Fruit fly (Drosophila melanogaster) whole organism, embryonic: ENCODE results near the gene Ctr1B.
A peak's percentile ranks its signal among the peaks of the same experiment; 100 is the strongest.

Source experiments
- CG10366 ChIP-seq: fragments of 200-800 bp; sonication (Bioruptor generic); IDR thresholded peaks from 2 replicates; pipeline ENCODE4 v1.3.6; 2022; ENCODE audit warnings: missing biosample characterization, missing genetic modification characterization
- CG11456 ChIP-seq: fragments of 200-800 bp; sonication (Bioruptor generic); IDR thresholded peaks from 3 replicates; pipeline ENCODE4 v1.3.6; 2022; ENCODE audit warnings: missing biosample characterization, missing genetic modification characterization
- CG11560 ChIP-seq: fragments of 200-800 bp; sonication (Bioruptor generic); IDR thresholded peaks from 3 replicates; pipeline ENCODE4 v1.3.6; 2022; ENCODE audit warnings: missing biosample characterization, missing genetic modification characterization
- CG12659 ChIP-seq: fragments of 200-800 bp; sonication (Bioruptor generic); optimal IDR thresholded peaks from 3 replicates; lab custom pipeline; 2017; ENCODE audit warnings: mild to moderate bottlenecking, missing biosample characterization, missing genetic modification reagents, missing genetic modification characterization
- CG12744 ChIP-seq: fragments of 200-800 bp; sonication (Bioruptor generic); optimal IDR thresholded peaks from 2 replicates; lab custom pipeline; 2016; ENCODE audit warnings: missing biosample characterization, missing genetic modification characterization
- CG15011 ChIP-seq: fragments of 200-800 bp; sonication (Bioruptor generic); optimal IDR thresholded peaks from 3 replicates; lab custom pipeline; 2018; ENCODE audit warnings: missing biosample characterization, mild to moderate bottlenecking, missing genetic modification characterization
- CG15696 ChIP-seq: fragments of 200-800 bp; sonication (Bioruptor generic); optimal IDR thresholded peaks from 2 replicates; lab custom pipeline; 2019; ENCODE audit warnings: missing biosample characterization, mild to moderate bottlenecking, missing genetic modification characterization, moderate library complexity
- CG2889 ChIP-seq: fragments of 200-800 bp; sonication (Bioruptor generic); IDR thresholded peaks from 3 replicates; pipeline ENCODE4 v1.3.6; 2022; ENCODE audit warnings: missing biosample characterization, missing genetic modification characterization
- CG30020 ChIP-seq: fragments of 200-800 bp; optimal IDR thresholded peaks from 2 replicates; lab custom pipeline; 2019; ENCODE audit warnings: missing biosample characterization, mild to moderate bottlenecking, missing genetic modification characterization, moderate library complexity
- CG34422 ChIP-seq: fragments of 200-800 bp; sonication (Bioruptor generic); IDR thresholded peaks from 3 replicates; pipeline ENCODE4 v1.3.6; 2022; ENCODE audit warnings: missing biosample characterization, missing genetic modification characterization
- CG43689 ChIP-seq: fragments of 200-800 bp; sonication (Bioruptor generic); IDR thresholded peaks from 2 replicates; pipeline ENCODE4 v1.3.6; 2022; ENCODE audit warnings: missing biosample characterization, missing genetic modification characterization
- CG4730 ChIP-seq: fragments of 200-800 bp; sonication (Bioruptor generic); IDR thresholded peaks from 2 replicates; pipeline ENCODE4 v1.3.6; 2022; ENCODE audit warnings: missing biosample characterization, missing genetic modification characterization
- CG8290 ChIP-seq, 3 experiments: fragments of 200-800 bp; sonication (Bioruptor generic); optimal IDR thresholded peaks; 2 replicates each; lab custom pipeline; 2016 to 2019; ENCODE audit warnings: missing biosample characterization in 3 of 3, missing genetic modification characterization in 3 of 3, mild to moderate bottlenecking in 2 of 3, moderate library complexity in 1 of 3
- CG8478 ChIP-seq: fragments of >200 bp; optimal IDR thresholded peaks from 2 replicates; lab custom pipeline; 2018
- CG8765 ChIP-seq: fragments of 200-800 bp; sonication (Bioruptor generic); IDR thresholded peaks from 2 replicates; pipeline ENCODE4 v1.3.6; 2022; ENCODE audit warnings: missing biosample characterization, missing genetic modification characterization
- Camta ChIP-seq: fragments of 200-800 bp; sonication (Bioruptor generic); optimal IDR thresholded peaks from 2 replicates; lab custom pipeline; 2016; ENCODE audit warnings: missing biosample characterization, missing genetic modification characterization
- Chrac-16 ChIP-seq: fragments of 200-800 bp; sonication (Bioruptor generic); optimal IDR thresholded peaks from 3 replicates; lab custom pipeline; 2016; ENCODE audit warnings: missing biosample characterization, missing genetic modification characterization
- D19A ChIP-seq: fragments of 200-800 bp; optimal IDR thresholded peaks from 3 replicates; lab custom pipeline; 2019; ENCODE audit warnings: missing biosample characterization, mild to moderate bottlenecking, missing genetic modification characterization, moderate library complexity
- Dfd ChIP-seq, 2 experiments: fragments of >200 bp; optimal IDR thresholded peaks; 2 replicates each; lab custom pipeline; 2017; ENCODE audit warnings: missing biosample characterization in 2 of 2, missing genetic modification characterization in 2 of 2
- Dip3 ChIP-seq: fragments of 200-800 bp; sonication (Bioruptor generic); optimal IDR thresholded peaks from 3 replicates; lab custom pipeline; 2016; ENCODE audit warnings: missing biosample characterization, missing genetic modification characterization
- Hr51 ChIP-seq, 2 experiments: fragments of 200-800 bp; sonication (Bioruptor generic); optimal IDR thresholded peaks; 2 replicates in 1 of 2; 3 replicates in 1 of 2; lab custom pipeline; 2016 to 2018; ENCODE audit warnings: missing biosample characterization in 2 of 2, missing genetic modification characterization in 2 of 2, mild to moderate bottlenecking in 1 of 2, moderate library complexity in 1 of 2
- Hr78 ChIP-seq, 2 experiments: fragments of 200-800 bp in 1 of 2; fragments of >200 bp in 1 of 2; sonication (Bioruptor generic) in 1 of 2; optimal IDR thresholded peaks; 2 replicates each; lab custom pipeline; 2017 to 2019; ENCODE audit warnings: missing biosample characterization in 2 of 2, missing genetic modification characterization in 2 of 2, mild to moderate bottlenecking in 1 of 2, moderate library complexity in 1 of 2
- Kr ChIP-seq: fragments of 200-800 bp; sonication (Bioruptor generic); optimal IDR thresholded peaks from 2 replicates; lab custom pipeline; 2017; ENCODE audit warnings: missing biosample characterization, mild to moderate bottlenecking, missing genetic modification characterization
- Lim3 ChIP-seq: fragments of 200-800 bp; sonication (Bioruptor generic); IDR thresholded peaks from 2 replicates; pipeline ENCODE4 v1.3.6; 2022; ENCODE audit warnings: missing biosample characterization, missing genetic modification characterization
- Mad ChIP-seq: fragments of 200-800 bp; sonication (Bioruptor generic); optimal IDR thresholded peaks from 2 replicates; lab custom pipeline; 2016; ENCODE audit warnings: missing biosample characterization, missing genetic modification characterization
- Max ChIP-seq: fragments of 200-800 bp; sonication (Bioruptor generic); optimal IDR thresholded peaks from 2 replicates; lab custom pipeline; 2016; ENCODE audit warnings: missing biosample characterization, mild to moderate bottlenecking, missing genetic modification characterization
- NFAT ChIP-seq: fragments of 200-800 bp; sonication (Bioruptor generic); IDR thresholded peaks from 2 replicates; pipeline ENCODE4 v1.3.6; 2022; ENCODE audit warnings: missing biosample characterization, missing genetic modification characterization
- Nf-YC ChIP-seq: fragments of 200-800 bp; optimal IDR thresholded peaks from 3 replicates; lab custom pipeline; 2019; ENCODE audit warnings: missing biosample characterization, mild to moderate bottlenecking, missing genetic modification characterization, moderate library complexity
- Ptx1 ChIP-seq: fragments of 200-800 bp; sonication (Bioruptor generic); IDR thresholded peaks from 2 replicates; pipeline ENCODE4 v1.3.6; 2022; ENCODE audit warnings: missing biosample characterization, missing genetic modification characterization
- Rfx ChIP-seq: fragments of 200-800 bp; sonication (Bioruptor generic); IDR thresholded peaks from 2 replicates; pipeline ENCODE4 v1.3.6; 2022; ENCODE audit warnings: missing biosample characterization, missing genetic modification characterization
- Sox100B ChIP-seq: fragments of 200-800 bp; sonication (Bioruptor generic); optimal IDR thresholded peaks from 3 replicates; lab custom pipeline; 2018; ENCODE audit warnings: missing biosample characterization, mild to moderate bottlenecking, missing genetic modification characterization
- Sry-β ChIP-seq: fragments of 200-800 bp; sonication (Bioruptor generic); optimal IDR thresholded peaks from 2 replicates; lab custom pipeline; 2018; ENCODE audit warnings: missing biosample characterization, mild to moderate bottlenecking, missing genetic modification characterization, moderate library complexity
- Xbp1 ChIP-seq: fragments of 200-800 bp; sonication (Bioruptor generic); optimal IDR thresholded peaks from 3 replicates; lab custom pipeline; 2016; ENCODE audit warnings: missing biosample characterization, mild to moderate bottlenecking, missing genetic modification characterization
- YL-1 ChIP-seq: fragments of 200-800 bp; sonication (Bioruptor generic); optimal IDR thresholded peaks from 3 replicates; lab custom pipeline; 2017; ENCODE audit warnings: missing biosample characterization, mild to moderate bottlenecking, missing genetic modification characterization
- amos ChIP-seq: fragments of 200-800 bp; sonication (Bioruptor generic); IDR thresholded peaks from 2 replicates; pipeline ENCODE4 v1.3.6; 2022; ENCODE audit warnings: missing biosample characterization, missing genetic modification characterization; ENCODE audit not compliant: partially characterized antibody
- ap ChIP-seq: fragments of 200-800 bp; sonication (Bioruptor generic); IDR thresholded peaks from 2 replicates; pipeline ENCODE4 v1.3.6; 2022; ENCODE audit warnings: missing biosample characterization, missing genetic modification characterization
- ash1 ChIP-seq: fragments of 200-800 bp; sonication (Bioruptor generic); optimal IDR thresholded peaks from 2 replicates; lab custom pipeline; 2018; ENCODE audit warnings: missing biosample characterization, mild to moderate bottlenecking, missing genetic modification characterization
- cas ChIP-seq: fragments of 200-800 bp; sonication (Bioruptor generic); IDR thresholded peaks from 2 replicates; pipeline ENCODE4 v1.3.6; 2022; ENCODE audit warnings: missing biosample characterization, missing genetic modification characterization
- cwo ChIP-seq: fragments of 200-800 bp; sonication (Bioruptor generic); optimal IDR thresholded peaks from 3 replicates; lab custom pipeline; 2017; ENCODE audit warnings: missing biosample characterization, missing genetic modification characterization, mild to moderate bottlenecking, moderate library complexity, missing genetic modification reagents
- fd96Cb ChIP-seq: fragments of 200-800 bp; sonication (Bioruptor generic); optimal IDR thresholded peaks from 2 replicates; lab custom pipeline; 2018; ENCODE audit warnings: missing biosample characterization, mild to moderate bottlenecking, missing genetic modification characterization, moderate library complexity
- ftz-f1 ChIP-seq: fragments of 200-800 bp; sonication (Bioruptor generic); optimal IDR thresholded peaks from 2 replicates; lab custom pipeline; 2016; ENCODE audit warnings: missing biosample characterization, missing genetic modification characterization
- gem ChIP-seq: fragments of 200-800 bp; sonication (Bioruptor generic); optimal IDR thresholded peaks from 2 replicates; lab custom pipeline; 2019; ENCODE audit warnings: missing biosample characterization, mild to moderate bottlenecking, missing genetic modification characterization, moderate library complexity
- maf-S ChIP-seq: fragments of 200-800 bp; sonication (Bioruptor generic); optimal IDR thresholded peaks from 2 replicates; lab custom pipeline; 2016; ENCODE audit warnings: missing biosample characterization, missing genetic modification characterization
- odd ChIP-seq: fragments of 200-800 bp; sonication (Bioruptor generic); optimal IDR thresholded peaks from 2 replicates; lab custom pipeline; 2017; ENCODE audit warnings: missing biosample characterization, mild to moderate bottlenecking, missing genetic modification characterization
- pb ChIP-seq: fragments of 200-800 bp; sonication (Bioruptor generic); optimal IDR thresholded peaks from 3 replicates; lab custom pipeline; 2016; ENCODE audit warnings: missing biosample characterization, missing genetic modification characterization
- pho ChIP-seq: fragments of 200-800 bp; sonication (Bioruptor generic); optimal IDR thresholded peaks from 2 replicates; lab custom pipeline; 2016; ENCODE audit warnings: missing biosample characterization, missing genetic modification characterization
- sd ChIP-seq: fragments of 200-800 bp; sonication (Bioruptor generic); optimal IDR thresholded peaks from 3 replicates; lab custom pipeline; 2018; ENCODE audit warnings: missing biosample characterization, mild to moderate bottlenecking, missing genetic modification characterization, moderate library complexity
- slou ChIP-seq: fragments of 200-800 bp; sonication (Bioruptor generic); optimal IDR thresholded peaks from 3 replicates; lab custom pipeline; 2016; ENCODE audit warnings: missing biosample characterization, missing genetic modification characterization
- sna ChIP-seq: fragments of 200-800 bp; sonication (Bioruptor generic); IDR thresholded peaks from 2 replicates; pipeline ENCODE4 v1.3.6; 2022; ENCODE audit warnings: missing biosample characterization, missing genetic modification characterization; ENCODE audit not compliant: partially characterized antibody
- sqz ChIP-seq: fragments of 200-800 bp; sonication (Bioruptor generic); optimal IDR thresholded peaks from 3 replicates; lab custom pipeline; 2018; ENCODE audit warnings: missing biosample characterization, mild to moderate bottlenecking, missing genetic modification characterization
- twi ChIP-seq: fragments of 200-800 bp; optimal IDR thresholded peaks from 2 replicates; lab custom pipeline; 2019; ENCODE audit warnings: missing biosample characterization, mild to moderate bottlenecking, missing genetic modification characterization, moderate library complexity
- wor ChIP-seq: fragments of 200-800 bp; sonication (Bioruptor generic); IDR thresholded peaks from 2 replicates; pipeline ENCODE4 v1.3.6; 2022; ENCODE audit warnings: missing biosample characterization, missing genetic modification characterization

The Ctr1B gene

dm6 chr3R:8354969-8355368, 37.6 kb downstream of the Ctr1B start (continued):
- TF ChIP-seq CG12659 (no peak), CG34422 (GFP tag; lab: Robert Waterston, UW) (no peak), ap (GFP tag; lab: Robert Waterston, UW) (0 out of 2 replicates have a peak, but pooled peaks have one; percentile 5), CG8765 (GFP tag; lab: Robert Waterston, UW) (no peak), Xbp1 (GFP tag; lab: Kevin White, UChicago) (peak; percentile 4), CG15696 (no peak), cas (GFP tag; lab: Robert Waterston, UW) (no peak), NFAT (GFP tag; lab: Robert Waterston, UW) (no peak), Mad (no peak), CG30020 (tag; lab: Kevin White, UChicago) (no peak), CG15011 (GFP tag; lab: Kevin White, UChicago) (no peak), CG8290 (GFP tag; optimal IDR thresholded peaks at IDR 0.05; lab: Kevin White, UChicago) (no peak), CG8290 (tag; optimal IDR thresholded peaks at IDR 0.05; lab: Kevin White, UChicago) (no peak), Chrac-16 (GFP tag; lab: Kevin White, UChicago) (no peak), maf-S (no peak), CG2889 (GFP tag; lab: Robert Waterston, UW) (no peak), pb (GFP tag; lab: Kevin White, UChicago) (no peak), odd (GFP tag; lab: Kevin White, UChicago) (no peak), amos (GFP tag; lab: Robert Waterston, UW) (no peak), Ptx1 (peak; percentile 64), D19A (tag; lab: Kevin White, UChicago) (no peak), fd96Cb (tag; lab: Kevin White, UChicago) (peak; percentile 48), gem (peak; percentile 60), Dfd (GFP tag; optimal IDR thresholded peaks at IDR 0.05; lab: Kevin White, UChicago) (no peak), Kr (no peak), CG10366 (peak; percentile 36; the same call in 1 of the 2 replicates), slou (no peak), CG43689 (GFP tag; lab: Robert Waterston, UW) (no peak), sd (tag; lab: Kevin White, UChicago) (no peak), CG11560 (tag; lab: Robert Waterston, UW) (no peak), Rfx (GFP tag; lab: Robert Waterston, UW) (no peak), Hr78 (GFP tag; optimal IDR thresholded peaks at IDR 0.05; lab: Kevin White, UChicago) (no peak), Camta (GFP tag; lab: Kevin White, UChicago) (no peak), ash1 (GFP tag; lab: Kevin White, UChicago) (no peak), Hr51 (GFP tag; optimal IDR thresholded peaks at IDR 0.05; lab: Kevin White, UChicago) (peak in 1 of 2 experiments; percentile 73), twi (tag; lab: Kevin White, UChicago) (no peak), CG8478 (lab: Kevin White, UChicago) (no peak), CG11456 (GFP tag; lab: Robert Waterston, UW) (no peak), Sox100B (no peak), Dip3 (GFP tag; lab: Kevin White, UChicago) (no peak), Sry-β (GFP tag; lab: Kevin White, UChicago) (no peak), YL-1 (GFP tag; lab: Kevin White, UChicago) (no peak), Lim3 (no peak), CG4730 (GFP tag; lab: Robert Waterston, UW) (no peak), Nf-YC (no peak), sna (GFP tag; lab: Robert Waterston, UW) (no peak), wor (peak; percentile 10; the same call in 1 of the 2 replicates), sqz (no peak), Max (no peak), ftz-f1 (no peak), CG12744 (GFP tag; lab: Kevin White, UChicago) (no peak), cwo (GFP tag; lab: Kevin White, UChicago) (no peak), pho (no peak)
